Worm (Caenorhabditis elegans) whole organism, mixed stage, embryonic: ENCODE results near the gene F18A1.7.

Experiments used
- M03D4.4 ChIP-seq: sonication (generic microtip); optimal IDR thresholded peaks from 2 replicates; lab custom pipeline; 2017; ENCODE audit warnings: mild to moderate bottlenecking, missing genetic modification characterization, missing compliant biosample characterization
- blmp-1 ChIP-seq: fragments of 150-350 bp; optimal IDR thresholded peaks from 2 replicates; lab custom pipeline; 2014; ENCODE audit warnings: missing biosample characterization, missing genetic modification characterization
- ceh-39 ChIP-seq: fragments of 150-350 bp; optimal IDR thresholded peaks from 2 replicates; lab custom pipeline; 2014; ENCODE audit warnings: missing biosample characterization, missing genetic modification characterization
- ceh-43 ChIP-seq: fragments of 200-800 bp; sonication (Bioruptor generic); optimal IDR thresholded peaks from 2 replicates; lab custom pipeline; 2018; ENCODE audit warnings: mild to moderate bottlenecking, missing genetic modification characterization, moderate library complexity, missing compliant biosample characterization
- ceh-83 ChIP-seq: fragments of 200-800 bp; sonication (Bioruptor generic); optimal IDR thresholded peaks from 2 replicates; lab custom pipeline; 2018; ENCODE audit warnings: mild to moderate bottlenecking, missing genetic modification characterization, missing compliant biosample characterization
- ces-1 ChIP-seq: fragments of 150-350 bp; optimal IDR thresholded peaks from 2 replicates; lab custom pipeline; 2014; ENCODE audit warnings: missing biosample characterization, missing genetic modification reagents, missing genetic modification characterization
- cnd-1 ChIP-seq: fragments of 200-800 bp; sonication (Bioruptor generic); optimal IDR thresholded peaks from 2 replicates; lab custom pipeline; 2018; ENCODE audit warnings: mild to moderate bottlenecking, missing genetic modification characterization, missing compliant biosample characterization
- drap-1 ChIP-seq: fragments of 200-800 bp; sonication (Bioruptor generic); optimal IDR thresholded peaks from 3 replicates; lab custom pipeline; 2018; ENCODE audit warnings: mild to moderate bottlenecking, missing genetic modification characterization, missing compliant biosample characterization
- elt-1 ChIP-seq: sonication (generic microtip); optimal IDR thresholded peaks from 2 replicates; lab custom pipeline; 2017; ENCODE audit warnings: missing genetic modification characterization, mild to moderate bottlenecking, missing compliant biosample characterization, antibody characterized with exemption, moderate library complexity, borderline replicate concordance; ENCODE audit not compliant: insufficient read depth
- elt-3 ChIP-seq: fragments of 150-350 bp; optimal IDR thresholded peaks from 2 replicates; lab custom pipeline; 2014; ENCODE audit warnings: missing biosample characterization, missing genetic modification characterization
- flh-1 ChIP-seq: fragments of 200-800 bp; sonication (Bioruptor generic); optimal IDR thresholded peaks from 2 replicates; lab custom pipeline; 2018; ENCODE audit warnings: mild to moderate bottlenecking, missing genetic modification characterization, moderate library complexity, missing compliant biosample characterization
- ham-2 ChIP-seq: fragments of 200-800 bp; sonication (Bioruptor generic); optimal IDR thresholded peaks from 2 replicates; lab custom pipeline; 2018; ENCODE audit warnings: mild to moderate bottlenecking, missing genetic modification characterization, missing compliant biosample characterization
- hlh-1 ChIP-seq: fragments of 150-350 bp; optimal IDR thresholded peaks from 2 replicates; lab custom pipeline; 2014; ENCODE audit warnings: missing biosample characterization, missing genetic modification reagents, missing genetic modification characterization
- lin-13 ChIP-seq: fragments of 150-350 bp; optimal IDR thresholded peaks from 2 replicates; lab custom pipeline; 2014; ENCODE audit warnings: missing biosample characterization, missing genetic modification characterization
- lin-32 ChIP-seq: fragments of 200-800 bp; sonication (Bioruptor generic); optimal IDR thresholded peaks from 2 replicates; lab custom pipeline; 2018; ENCODE audit warnings: mild to moderate bottlenecking, missing genetic modification characterization, missing compliant biosample characterization
- lsy-2 ChIP-seq: fragments of 150-350 bp; optimal IDR thresholded peaks from 2 replicates; lab custom pipeline; 2014; ENCODE audit warnings: missing biosample characterization, missing genetic modification characterization
- mep-1 ChIP-seq: fragments of 150-350 bp; optimal IDR thresholded peaks from 2 replicates; lab custom pipeline; 2017; ENCODE audit warnings: missing biosample characterization, missing genetic modification reagents, missing genetic modification characterization, inconsistent platforms
- mls-2 ChIP-seq: sonication (generic microtip); optimal IDR thresholded peaks from 2 replicates; lab custom pipeline; 2016; ENCODE audit warnings: mild to moderate bottlenecking, missing genetic modification characterization, moderate library complexity, missing compliant biosample characterization
- nhr-12 ChIP-seq: fragments of 150-350 bp; optimal IDR thresholded peaks from 2 replicates; lab custom pipeline; 2014; ENCODE audit warnings: missing biosample characterization, missing genetic modification characterization
- nhr-2 ChIP-seq: fragments of 150-350 bp; optimal IDR thresholded peaks from 2 replicates; lab custom pipeline; 2014; ENCODE audit warnings: missing biosample characterization, missing genetic modification characterization
- nhr-237 ChIP-seq: fragments of 150-350 bp; optimal IDR thresholded peaks from 2 replicates; lab custom pipeline; 2014; ENCODE audit warnings: missing biosample characterization, missing genetic modification characterization
- nhr-28 ChIP-seq: fragments of 150-350 bp; optimal IDR thresholded peaks from 2 replicates; lab custom pipeline; 2014; ENCODE audit warnings: missing biosample characterization, missing genetic modification characterization
- nhr-76 ChIP-seq: sonication (generic microtip); optimal IDR thresholded peaks from 2 replicates; lab custom pipeline; 2017; ENCODE audit warnings: missing biosample characterization, missing genetic modification characterization
- pha-4 ChIP-seq: fragments of 150-350 bp; optimal IDR thresholded peaks from 2 replicates; lab custom pipeline; 2018; ENCODE audit warnings: missing biosample characterization, missing genetic modification reagents, missing genetic modification characterization
- sem-2 ChIP-seq: fragments of 200-800 bp; sonication (Bioruptor generic); optimal IDR thresholded peaks from 2 replicates; lab custom pipeline; 2018; ENCODE audit warnings: mild to moderate bottlenecking, missing genetic modification characterization, missing compliant biosample characterization
- snpc-4 ChIP-seq: fragments of 150-350 bp; optimal IDR thresholded peaks from 2 replicates; lab custom pipeline; 2014; ENCODE audit warnings: missing biosample characterization, missing genetic modification characterization
- sptf-1 ChIP-seq: sonication (generic microtip); optimal IDR thresholded peaks from 2 replicates; lab custom pipeline; 2017; ENCODE audit warnings: mild to moderate bottlenecking, missing genetic modification characterization, moderate library complexity, missing compliant biosample characterization
- tbx-8 ChIP-seq: fragments of 200-800 bp; sonication (Bioruptor generic); optimal IDR thresholded peaks from 2 replicates; lab custom pipeline; 2018; ENCODE audit warnings: mild to moderate bottlenecking, missing genetic modification characterization, moderate library complexity, missing compliant biosample characterization
- unc-120 ChIP-seq: sonication (generic microtip); optimal IDR thresholded peaks from 2 replicates; lab custom pipeline; 2017; ENCODE audit warnings: missing genetic modification characterization, missing compliant biosample characterization; ENCODE audit not compliant: poor library complexity, severe bottlenecking
- unc-39 ChIP-seq: fragments of 150-350 bp; optimal IDR thresholded peaks from 2 replicates; lab custom pipeline; 2014; ENCODE audit warnings: missing biosample characterization, missing genetic modification characterization
- unc-62 ChIP-seq: fragments of 150-350 bp; optimal IDR thresholded peaks from 2 replicates; lab custom pipeline; 2014; ENCODE audit warnings: missing biosample characterization, missing genetic modification reagents, missing genetic modification characterization
- zip-8 ChIP-seq: fragments of 150-350 bp; optimal IDR thresholded peaks from 2 replicates; lab custom pipeline; 2014; ENCODE audit warnings: missing biosample characterization, missing genetic modification characterization
- ztf-11 ChIP-seq: fragments of 150-350 bp; optimal IDR thresholded peaks from 2 replicates; lab custom pipeline; 2014; ENCODE audit warnings: missing biosample characterization, missing genetic modification characterization

The F18A1.7 gene

DNA sequence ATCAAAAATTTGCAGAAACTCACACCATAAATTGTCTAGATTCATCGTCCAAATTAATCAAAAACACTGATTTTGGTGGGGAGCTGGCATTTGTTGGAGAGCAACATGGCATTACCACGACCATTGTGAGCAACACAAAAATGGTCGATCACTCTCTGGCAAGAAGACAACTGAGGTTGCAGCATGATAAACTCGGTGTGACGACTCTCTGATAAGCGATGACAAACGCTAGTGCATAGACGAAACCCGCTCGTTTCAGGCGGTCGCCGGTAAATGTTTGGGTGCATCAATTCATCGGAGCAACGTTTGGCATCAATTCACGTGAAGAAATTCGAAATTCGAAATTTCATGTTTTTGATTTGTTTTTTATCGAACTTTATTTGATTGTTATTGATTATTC lies 24.5 kb downstream of the F18A1.7 start:
- TF ChIP-seq lin-32 (no peak), lsy-2 (no peak), ztf-11 (tag; lab: Kevin White, UChicago) (no peak), blmp-1 (tag; lab: Kevin White, UChicago) (no peak)

DNA sequence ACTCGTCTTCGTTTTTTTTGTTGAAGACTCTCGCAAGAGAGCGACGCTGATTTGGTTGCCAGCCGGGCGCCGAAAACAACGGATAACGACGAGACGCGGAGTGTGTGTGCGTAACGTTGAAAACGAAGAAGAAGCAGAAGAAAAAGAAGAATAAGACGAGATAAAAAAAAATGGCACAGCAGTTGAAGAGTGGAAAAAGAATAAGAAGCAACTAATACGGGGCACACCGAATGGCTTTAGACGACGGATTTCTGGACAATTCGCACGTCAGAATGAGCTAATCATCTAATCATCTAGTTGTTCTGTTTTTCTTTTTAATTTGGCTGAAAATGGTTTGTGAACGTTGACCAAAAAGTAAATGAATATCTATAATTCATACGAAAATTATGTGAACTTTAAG lies 26.6 kb downstream of the F18A1.7 start:
- no peak for TF ChIP-seq unc-39 (tag; lab: Kevin White, UChicago)
- TF ChIP-seq tbx-8 (GFP tag; lab: Kevin White, UChicago) = no peak
- TF ChIP-seq nhr-28 (tag; lab: Kevin White, UChicago) = no peak
- TF ChIP-seq nhr-237 = no peak
- no peak for TF ChIP-seq zip-8

DNA sequence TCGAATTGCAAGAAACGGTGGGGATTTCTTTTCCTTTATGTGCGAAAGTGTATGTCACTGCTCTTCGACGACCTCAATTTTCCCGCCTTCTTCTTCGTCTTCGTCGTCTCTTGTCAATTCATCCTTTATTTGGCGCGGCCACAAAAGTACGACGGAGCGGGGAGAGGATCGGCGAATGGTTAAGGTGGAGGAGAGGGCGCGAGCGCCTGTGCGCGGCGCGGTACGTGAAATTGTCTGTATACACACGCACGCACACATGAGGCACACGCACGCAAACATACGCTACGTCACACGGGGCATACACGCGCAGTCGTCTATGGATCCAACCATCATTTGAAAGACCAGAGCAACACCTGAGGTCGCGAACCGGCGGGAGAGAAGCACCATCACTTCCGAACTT lies 28.3 kb downstream of the F18A1.7 start:
- TF ChIP-seq unc-62 (GFP tag; lab: Kevin White, UChicago) (no peak), tbx-8 (GFP tag; lab: Kevin White, UChicago) (no peak), elt-3 (tag; lab: Kevin White, UChicago) (no peak)

DNA sequence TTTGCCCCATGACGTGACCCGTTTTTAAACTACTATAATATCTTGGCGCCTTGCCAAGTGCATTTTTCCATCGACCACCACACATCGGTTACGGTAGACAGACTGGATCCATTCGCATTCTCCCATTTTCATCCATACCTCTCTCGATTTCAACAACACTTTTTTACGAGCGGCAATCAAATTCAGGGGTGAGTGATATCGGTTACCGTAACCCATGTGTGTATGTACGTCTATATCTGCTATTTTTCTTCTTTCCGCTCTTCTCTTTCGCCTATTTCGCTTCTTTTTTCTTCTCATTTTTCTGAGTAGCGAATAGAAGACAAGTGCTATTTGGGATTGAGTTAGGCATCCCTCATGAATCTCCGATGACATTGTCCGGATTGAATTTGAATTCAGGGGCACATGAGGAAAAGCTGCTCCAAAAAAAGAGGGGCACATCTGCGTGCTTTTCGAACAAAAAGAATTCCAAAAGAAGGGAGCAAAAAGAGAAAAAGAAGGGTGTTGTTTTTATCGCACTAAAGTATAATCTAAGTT lies 31.8 kb downstream of the F18A1.7 start:
- TF ChIP-seq ceh-43 (GFP tag; lab: Kevin White, UChicago) (no peak), ces-1 (peak; percentile 83)

DNA sequence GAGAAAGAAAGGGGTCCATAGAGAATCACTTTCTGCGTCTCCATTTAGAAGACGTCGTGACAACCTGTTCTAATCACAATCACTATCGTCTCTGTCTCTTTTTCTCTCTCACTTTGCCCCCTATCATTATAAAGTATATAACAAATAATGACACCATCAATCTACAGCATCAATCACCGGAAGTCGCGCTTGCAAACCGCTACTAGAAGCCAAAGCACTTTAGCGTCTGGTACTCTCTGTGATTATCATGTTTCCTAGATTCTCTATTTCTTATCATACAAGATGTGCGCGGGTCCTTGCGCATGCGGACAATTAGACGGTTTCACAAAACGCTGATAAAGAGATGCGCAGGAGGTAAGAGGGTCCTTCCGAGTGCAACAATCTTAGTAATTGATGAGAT lies 32.4 kb downstream of the F18A1.7 start:
- TF ChIP-seq mep-1 (tag; lab: Kevin White, UChicago) = no peak
- no peak for TF ChIP-seq nhr-2 (tag; lab: Kevin White, UChicago)
- TF ChIP-seq ces-1 = no peak
- no peak for TF ChIP-seq flh-1 (GFP tag; lab: Kevin White, UChicago)
- TF ChIP-seq elt-3 (tag; lab: Kevin White, UChicago) = peak; percentile 53
- peak; percentile 35 for TF ChIP-seq nhr-237
- TF ChIP-seq mls-2 (tag; lab: Kevin White, UChicago) = no peak
- TF ChIP-seq nhr-28 (tag; lab: Kevin White, UChicago) = no peak
- TF ChIP-seq drap-1 (GFP tag; lab: Kevin White, UChicago) = no peak
- no peak for TF ChIP-seq unc-120
- peak; percentile 40 for TF ChIP-seq blmp-1 (tag; lab: Kevin White, UChicago)
- TF ChIP-seq nhr-12 (tag; lab: Kevin White, UChicago) = no peak
- peak; percentile 39 for TF ChIP-seq unc-62 (GFP tag; lab: Kevin White, UChicago)
- peak; percentile 95 for TF ChIP-seq ham-2 (GFP tag; lab: Kevin White, UChicago)
- TF ChIP-seq nhr-76 = no peak
- no peak for TF ChIP-seq M03D4.4
- peak; percentile 40 for TF ChIP-seq elt-1
- TF ChIP-seq, all 35 proteins: peak for 6

DNA sequence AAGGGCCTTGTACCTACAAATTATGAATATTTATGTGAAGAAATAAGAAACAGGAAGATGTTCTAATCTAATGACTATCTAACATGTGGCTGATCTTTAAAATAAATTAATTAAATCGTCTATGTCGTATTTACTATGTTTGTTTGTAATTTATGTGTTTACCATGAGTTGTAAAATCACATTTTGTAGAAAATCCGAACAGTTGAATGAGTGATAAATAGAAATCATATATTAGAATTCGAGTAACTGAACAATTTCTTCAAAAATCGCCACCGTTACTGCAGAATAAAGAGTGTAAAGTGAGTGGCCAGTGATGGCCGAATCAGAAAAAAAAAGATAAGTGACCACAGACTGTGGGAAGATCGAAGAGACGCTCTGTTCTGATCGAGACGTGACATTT lies 33.5 kb downstream of the F18A1.7 start:
- no peak for TF ChIP-seq unc-39 (tag; lab: Kevin White, UChicago)
- no peak for TF ChIP-seq nhr-12 (tag; lab: Kevin White, UChicago)
- no peak for TF ChIP-seq M03D4.4
- TF ChIP-seq snpc-4 (tag; lab: Kevin White, UChicago) = no peak
- TF ChIP-seq lsy-2 = no peak
- no peak for TF ChIP-seq cnd-1
- TF ChIP-seq lin-13 (tag; lab: Kevin White, UChicago) = no peak
- TF ChIP-seq ceh-39 = no peak
- TF ChIP-seq hlh-1 (tag; lab: Kevin White, UChicago) = no peak

DNA sequence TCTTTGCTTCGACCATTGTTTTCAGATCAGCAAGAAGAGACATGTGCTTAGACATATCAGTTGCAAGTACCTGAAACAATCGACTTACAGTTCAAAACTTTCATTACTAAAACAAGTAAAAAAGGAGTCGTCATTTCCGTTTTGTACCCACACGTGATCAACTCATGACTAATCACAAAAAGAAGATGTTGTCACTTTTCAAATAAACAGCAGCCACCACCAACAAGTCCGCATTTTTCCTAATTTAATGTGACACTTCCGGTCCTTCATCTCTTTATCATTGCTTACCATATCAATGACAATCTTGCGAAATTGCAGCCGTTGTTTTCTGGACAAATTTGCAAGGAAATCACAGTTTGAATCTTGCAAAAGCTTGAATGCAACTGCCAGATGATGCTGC lies 34.9 kb downstream of the F18A1.7 start:
- no peak for TF ChIP-seq ceh-43 (GFP tag; lab: Kevin White, UChicago)
- no peak for TF ChIP-seq sptf-1 (tag; lab: Kevin White, UChicago)
- no peak for TF ChIP-seq ces-1
- no peak for TF ChIP-seq hlh-1 (tag; lab: Kevin White, UChicago)
- TF ChIP-seq snpc-4 (tag; lab: Kevin White, UChicago) = no peak
- no peak for TF ChIP-seq elt-1
- TF ChIP-seq M03D4.4 = no peak
- no peak for TF ChIP-seq pha-4 (tag; lab: Kevin White, UChicago)
- no peak for TF ChIP-seq ceh-83
- TF ChIP-seq lsy-2 = no peak
- TF ChIP-seq unc-39 (tag; lab: Kevin White, UChicago) = no peak
- TF ChIP-seq unc-120 = no peak
- no peak for TF ChIP-seq sem-2 (GFP tag; lab: Kevin White, UChicago)
- no peak for TF ChIP-seq tbx-8 (GFP tag; lab: Kevin White, UChicago)
- TF ChIP-seq cnd-1 = no peak
- TF ChIP-seq mls-2 (tag; lab: Kevin White, UChicago) = no peak
- TF ChIP-seq zip-8 = no peak
- no peak for TF ChIP-seq blmp-1 (tag; lab: Kevin White, UChicago)
- TF ChIP-seq mep-1 (tag; lab: Kevin White, UChicago) = no peak
